Fruit fly (Drosophila melanogaster) whole organism, embryonic: Measurements from ENCODE around the gene rt.
A peak's percentile ranks its signal among the peaks of the same experiment; 100 is the strongest.

Experiments used
- B-H2 ChIP-seq: fragments of 200-800 bp; sonication (Bioruptor generic); optimal IDR thresholded peaks from 2 replicates; lab custom pipeline; 2018; ENCODE audit warnings: missing biosample characterization, mild to moderate bottlenecking, missing genetic modification characterization
- CG1024 ChIP-seq: fragments of 200-800 bp; sonication (Bioruptor generic); IDR thresholded peaks from 2 replicates; pipeline ENCODE4 v1.3.6; 2022; ENCODE audit warnings: missing biosample characterization, missing genetic modification characterization
- CG10274 ChIP-seq: fragments of 200-800 bp; sonication (Bioruptor generic); optimal IDR thresholded peaks from 3 replicates; lab custom pipeline; 2017; ENCODE audit warnings: missing biosample characterization, mild to moderate bottlenecking, missing genetic modification characterization
- CG10543 ChIP-seq: fragments of 200-800 bp; sonication (Bioruptor generic); optimal IDR thresholded peaks from 3 replicates; lab custom pipeline; 2017; ENCODE audit warnings: missing biosample characterization, mild to moderate bottlenecking, missing genetic modification characterization, moderate library complexity
- CG11723 ChIP-seq: fragments of 200-800 bp; sonication (Bioruptor generic); optimal IDR thresholded peaks from 2 replicates; lab custom pipeline; 2017; ENCODE audit warnings: missing biosample characterization, mild to moderate bottlenecking, missing genetic modification characterization
- CG15073 ChIP-seq: fragments of 200-800 bp; sonication (Bioruptor generic); optimal IDR thresholded peaks from 2 replicates; lab custom pipeline; 2016; ENCODE audit warnings: missing biosample characterization, missing genetic modification characterization
- CG18011 ChIP-seq: fragments of 200-800 bp; sonication (Bioruptor generic); optimal IDR thresholded peaks from 2 replicates; lab custom pipeline; 2017; ENCODE audit warnings: missing biosample characterization, missing genetic modification characterization, mild to moderate bottlenecking, moderate library complexity, missing genotype
- CG2116 ChIP-seq: fragments of 200-800 bp; sonication (Bioruptor generic); optimal IDR thresholded peaks from 3 replicates; lab custom pipeline; 2018; ENCODE audit warnings: missing biosample characterization, mild to moderate bottlenecking, missing genetic modification characterization
- CG2199 ChIP-seq: fragments of 200-800 bp; sonication (Bioruptor generic); IDR thresholded peaks from 3 replicates; pipeline ENCODE4 v1.3.6; 2022; ENCODE audit warnings: missing biosample characterization, missing genetic modification characterization
- CG2678 ChIP-seq: fragments of 200-800 bp; sonication (Bioruptor generic); optimal IDR thresholded peaks from 3 replicates; lab custom pipeline; 2019; ENCODE audit warnings: missing biosample characterization, mild to moderate bottlenecking, missing genetic modification characterization, moderate library complexity
- CG2712 ChIP-seq: fragments of 200-800 bp; optimal IDR thresholded peaks from 3 replicates; lab custom pipeline; 2019; ENCODE audit warnings: missing biosample characterization, mild to moderate bottlenecking, missing genetic modification characterization, moderate library complexity
- CG3281 ChIP-seq: fragments of 200-800 bp; sonication (Bioruptor generic); optimal IDR thresholded peaks from 3 replicates; lab custom pipeline; 2017; ENCODE audit warnings: missing biosample characterization, mild to moderate bottlenecking, missing genetic modification characterization
- CG33557 ChIP-seq: fragments of 200-800 bp; sonication (Bioruptor generic); optimal IDR thresholded peaks from 2 replicates; lab custom pipeline; 2019; ENCODE audit warnings: missing biosample characterization, mild to moderate bottlenecking, missing genetic modification characterization, moderate library complexity
- CG34224 ChIP-seq: fragments of 200-800 bp; sonication (Bioruptor generic); IDR thresholded peaks from 3 replicates; pipeline ENCODE4 v1.3.6; 2022; ENCODE audit warnings: missing biosample characterization, missing genetic modification characterization; ENCODE audit not compliant: partially characterized antibody
- CG4282 ChIP-seq: fragments of 200-800 bp; sonication (Bioruptor generic); optimal IDR thresholded peaks from 2 replicates; lab custom pipeline; 2016; ENCODE audit warnings: missing biosample characterization, missing genetic modification characterization
- CG4328 ChIP-seq: fragments of 200-800 bp; sonication (Bioruptor generic); optimal IDR thresholded peaks from 3 replicates; lab custom pipeline; 2017; ENCODE audit warnings: missing biosample characterization, missing genetic modification reagents, missing genetic modification characterization
- CG5953 ChIP-seq: fragments of 200-800 bp; sonication (Bioruptor generic); IDR thresholded peaks from 2 replicates; pipeline ENCODE4 v1.3.6; 2022; ENCODE audit warnings: missing biosample characterization, missing genetic modification characterization
- CG6272 ChIP-seq: fragments of 200-800 bp; sonication (Bioruptor generic); IDR thresholded peaks from 2 replicates; pipeline ENCODE4 v1.3.6; 2022; ENCODE audit warnings: missing biosample characterization, missing genetic modification characterization
- CG6765 ChIP-seq: fragments of 200-800 bp; sonication (Bioruptor generic); optimal IDR thresholded peaks from 3 replicates; lab custom pipeline; 2017; ENCODE audit warnings: missing biosample characterization, mild to moderate bottlenecking, missing genetic modification characterization
- CG7556 ChIP-seq: fragments of 200-800 bp; sonication (Bioruptor generic); optimal IDR thresholded peaks from 2 replicates; lab custom pipeline; 2017; ENCODE audit warnings: missing biosample characterization, mild to moderate bottlenecking, missing genetic modification characterization
- CG7987 ChIP-seq: fragments of 200-800 bp; sonication (Bioruptor generic); optimal IDR thresholded peaks from 2 replicates; lab custom pipeline; 2018; ENCODE audit warnings: missing biosample characterization, mild to moderate bottlenecking, missing genetic modification characterization, moderate library complexity
- CG9817 ChIP-seq: fragments of 200-800 bp; sonication (Bioruptor generic); optimal IDR thresholded peaks from 2 replicates; lab custom pipeline; 2018; ENCODE audit warnings: missing biosample characterization, mild to moderate bottlenecking, missing genetic modification characterization, moderate library complexity
- Chrac-16 ChIP-seq: fragments of 200-800 bp; sonication (Bioruptor generic); optimal IDR thresholded peaks from 3 replicates; lab custom pipeline; 2016; ENCODE audit warnings: missing biosample characterization, missing genetic modification characterization
- CrebB ChIP-seq: fragments of 200-800 bp; sonication (Bioruptor generic); optimal IDR thresholded peaks from 3 replicates; lab custom pipeline; 2018; ENCODE audit warnings: missing biosample characterization, mild to moderate bottlenecking, missing genetic modification characterization
- Dref ChIP-seq: fragments of 200-800 bp; sonication (Bioruptor generic); IDR thresholded peaks from 2 replicates; pipeline ENCODE4 v1.3.6; 2022; ENCODE audit warnings: missing biosample characterization, missing genetic modification characterization
- Elba2 ChIP-seq: fragments of 200-800 bp; sonication (Bioruptor generic); optimal IDR thresholded peaks from 3 replicates; lab custom pipeline; 2016; ENCODE audit warnings: missing biosample characterization, missing genetic modification characterization
- Gsc ChIP-seq: fragments of 200-800 bp; sonication (Bioruptor generic); IDR thresholded peaks from 2 replicates; pipeline ENCODE4 v1.3.6; 2022; ENCODE audit warnings: missing biosample characterization, missing genetic modification characterization
- Hand ChIP-seq: fragments of 200-800 bp; sonication (Bioruptor generic); optimal IDR thresholded peaks from 2 replicates; lab custom pipeline; 2017; ENCODE audit warnings: mild to moderate bottlenecking, missing biosample characterization, missing genetic modification reagents, missing genetic modification characterization
- Hr3 ChIP-seq: fragments of 200-800 bp; sonication (Bioruptor generic); optimal IDR thresholded peaks from 3 replicates; lab custom pipeline; 2016; ENCODE audit warnings: missing biosample characterization, missing genetic modification characterization
- Hr78 ChIP-seq, 2 experiments: fragments of 200-800 bp in 1 of 2; fragments of >200 bp in 1 of 2; sonication (Bioruptor generic) in 1 of 2; optimal IDR thresholded peaks; 2 replicates each; lab custom pipeline; 2017 to 2019; ENCODE audit warnings: missing biosample characterization in 2 of 2, missing genetic modification characterization in 2 of 2, mild to moderate bottlenecking in 1 of 2, moderate library complexity in 1 of 2
- Max ChIP-seq: fragments of 200-800 bp; sonication (Bioruptor generic); optimal IDR thresholded peaks from 2 replicates; lab custom pipeline; 2016; ENCODE audit warnings: missing biosample characterization, mild to moderate bottlenecking, missing genetic modification characterization
- NC2β ChIP-seq: fragments of 200-800 bp; sonication (Bioruptor generic); optimal IDR thresholded peaks from 2 replicates; lab custom pipeline; 2016; ENCODE audit warnings: missing biosample characterization, missing genetic modification characterization
- NK7.1 ChIP-seq: fragments of 200-800 bp; sonication (Bioruptor generic); optimal IDR thresholded peaks from 3 replicates; lab custom pipeline; 2016; ENCODE audit warnings: missing biosample characterization, missing genetic modification characterization
- Nf-YC ChIP-seq: fragments of 200-800 bp; optimal IDR thresholded peaks from 3 replicates; lab custom pipeline; 2019; ENCODE audit warnings: missing biosample characterization, mild to moderate bottlenecking, missing genetic modification characterization, moderate library complexity
- Sox102F ChIP-seq: fragments of 200-800 bp; sonication (Bioruptor generic); optimal IDR thresholded peaks from 2 replicates; lab custom pipeline; 2018; ENCODE audit warnings: missing biosample characterization, mild to moderate bottlenecking, missing genetic modification characterization, moderate library complexity
- Xrp1 ChIP-seq: fragments of 200-800 bp; sonication (Bioruptor generic); IDR thresholded peaks from 2 replicates; pipeline ENCODE4 v1.3.6; 2022; ENCODE audit warnings: missing biosample characterization, missing genetic modification characterization
- al ChIP-seq: fragments of 200-800 bp; sonication (Bioruptor generic); IDR thresholded peaks from 2 replicates; pipeline ENCODE4 v1.3.6; 2022; ENCODE audit warnings: missing biosample characterization, missing genetic modification characterization
- ase ChIP-seq: fragments of 200-800 bp; sonication (Bioruptor generic); IDR thresholded peaks from 3 replicates; pipeline ENCODE4 v1.3.6; 2022; ENCODE audit warnings: missing biosample characterization, missing genetic modification characterization
- bigmax ChIP-seq: fragments of 200-800 bp; sonication (Bioruptor generic); optimal IDR thresholded peaks from 2 replicates; lab custom pipeline; 2018; ENCODE audit warnings: missing biosample characterization, mild to moderate bottlenecking, missing genetic modification characterization
- cad ChIP-seq: fragments of >200 bp; optimal IDR thresholded peaks from 2 replicates; lab custom pipeline; 2017; ENCODE audit warnings: missing biosample characterization, missing genetic modification characterization
- chinmo ChIP-seq: fragments of 200-800 bp; sonication (Bioruptor generic); IDR thresholded peaks from 4 replicates; pipeline ENCODE4 v1.3.6; 2022; ENCODE audit warnings: missing biosample characterization, missing genetic modification characterization; ENCODE audit not compliant: partially characterized antibody
- dan ChIP-seq: fragments of 200-800 bp; sonication (Bioruptor generic); IDR thresholded peaks from 2 replicates; pipeline ENCODE4 v1.3.6; 2022; ENCODE audit warnings: missing biosample characterization, missing genetic modification characterization
- grau ChIP-seq: fragments of 200-800 bp; optimal IDR thresholded peaks from 3 replicates; lab custom pipeline; 2019; ENCODE audit warnings: missing biosample characterization, mild to moderate bottlenecking, missing genetic modification characterization, moderate library complexity
- gro ChIP-seq: fragments of 200-800 bp; sonication (Bioruptor generic); optimal IDR thresholded peaks from 2 replicates; lab custom pipeline; 2016; ENCODE audit warnings: missing biosample characterization, missing genetic modification characterization
- lab ChIP-seq: fragments of 200-800 bp; sonication (Bioruptor generic); optimal IDR thresholded peaks from 3 replicates; lab custom pipeline; 2017; ENCODE audit warnings: missing biosample characterization, missing genetic modification characterization, mild to moderate bottlenecking, moderate library complexity, missing genetic modification reagents
- nerfin-1 ChIP-seq: fragments of 200-800 bp; sonication (Bioruptor generic); optimal IDR thresholded peaks from 3 replicates; lab custom pipeline; 2019; ENCODE audit warnings: missing biosample characterization, mild to moderate bottlenecking, missing genetic modification characterization, moderate library complexity
- seq ChIP-seq: fragments of 200-800 bp; sonication (Bioruptor generic); IDR thresholded peaks from 2 replicates; pipeline ENCODE4 v1.3.6; 2022; ENCODE audit warnings: missing biosample characterization, missing genetic modification characterization
- sna ChIP-seq: fragments of 200-800 bp; sonication (Bioruptor generic); IDR thresholded peaks from 2 replicates; pipeline ENCODE4 v1.3.6; 2022; ENCODE audit warnings: missing biosample characterization, missing genetic modification characterization; ENCODE audit not compliant: partially characterized antibody
- vfl ChIP-seq: fragments of 200-800 bp; sonication (Bioruptor generic); optimal IDR thresholded peaks from 2 replicates; lab custom pipeline; 2016; ENCODE audit warnings: missing biosample characterization, missing genetic modification characterization
- vvl ChIP-seq: fragments of 200-800 bp; sonication (Bioruptor generic); IDR thresholded peaks from 2 replicates; pipeline ENCODE4 v1.3.6; 2022; ENCODE audit warnings: missing biosample characterization, missing genetic modification characterization
- zf30C ChIP-seq: fragments of 200-800 bp; sonication (Bioruptor generic); optimal IDR thresholded peaks from 3 replicates; lab custom pipeline; 2018; ENCODE audit warnings: missing biosample characterization, mild to moderate bottlenecking, missing genetic modification characterization

Gene rt

dm6 chr3L:11540330-11540702 is 47.3 kb downstream of the rt start (continued):
- TF ChIP-seq gro (GFP tag; lab: Kevin White, UChicago) (no peak), sna (no peak), vvl (no peak), CG10543 (GFP tag; lab: Kevin White, UChicago) (peak; percentile 10), lab (GFP tag; lab: Kevin White, UChicago) (peak; percentile 69), CG34224 (no peak), CG7556 (GFP tag; lab: Kevin White, UChicago) (peak; percentile 11), CG3281 (peak; percentile 36), CG1024 (peak; percentile 21; the same call in 1 of the 2 replicates), chinmo (GFP tag; lab: Robert Waterston, UW) (peak; percentile 3; the same call in 1 of the 4 replicates), CG10274 (GFP tag; lab: Kevin White, UChicago) (no peak), CrebB (tag; lab: Kevin White, UChicago) (peak; percentile 64), CG2199 (GFP tag; lab: Robert Waterston, UW) (0 out of 3 replicates have a peak, but pooled peaks have one; percentile 39), NC2β (peak; percentile 16), CG5953 (GFP tag; lab: Robert Waterston, UW) (no peak), CG18011 (no peak), CG9817 (tag; lab: Kevin White, UChicago) (no peak), Max (GFP tag; lab: Kevin White, UChicago) (peak; percentile 26), Sox102F (GFP tag; lab: Kevin White, UChicago) (no peak), bigmax (GFP tag; lab: Kevin White, UChicago) (no peak), CG2678 (peak; percentile 44), nerfin-1 (peak; percentile 8), al (no peak), Chrac-16 (GFP tag; lab: Kevin White, UChicago) (no peak), CG15073 (GFP tag; lab: Kevin White, UChicago) (no peak), CG4282 (no peak), B-H2 (no peak), CG6272 (GFP tag; lab: Robert Waterston, UW) (no peak), seq (no peak), CG11723 (GFP tag; lab: Kevin White, UChicago) (peak; percentile 44), CG7987 (GFP tag; lab: Kevin White, UChicago) (peak; percentile 80), CG2712 (tag; lab: Kevin White, UChicago) (peak; percentile 9), dan (GFP tag; lab: Robert Waterston, UW) (no peak), vfl (GFP tag; lab: Kevin White, UChicago) (no peak), ase (GFP tag; lab: Robert Waterston, UW) (no peak), CG2116 (GFP tag; lab: Kevin White, UChicago) (no peak), Hr3 (no peak), Hand (GFP tag; lab: Kevin White, UChicago) (no peak), Hr78 (GFP tag; optimal IDR thresholded peaks at IDR 0.05; lab: Kevin White, UChicago) (peak in 1 of 2 experiments; percentile 58), cad (no peak), NK7.1 (GFP tag; lab: Kevin White, UChicago) (no peak), Nf-YC (tag; lab: Kevin White, UChicago) (peak; percentile 21), zf30C (GFP tag; lab: Kevin White, UChicago) (no peak), CG4328 (GFP tag; lab: Kevin White, UChicago) (peak; percentile 6), Elba2 (GFP tag; lab: Kevin White, UChicago) (no peak), CG33557 (GFP tag; lab: Kevin White, UChicago) (peak; percentile 64), Xrp1 (GFP tag; lab: Robert Waterston, UW) (peak; percentile 54; the same call in 1 of the 2 replicates), Gsc (GFP tag; lab: Robert Waterston, UW) (no peak), grau (tag; lab: Kevin White, UChicago) (peak; percentile 1), Dref (GFP tag; lab: Robert Waterston, UW) (no peak), CG6765 (GFP tag; lab: Kevin White, UChicago) (no peak)
